Worm (Caenorhabditis elegans) whole organism, L3 larva: Measurements from ENCODE around the gene nlp-14.

Experiments used
- fkh-10 ChIP-seq: sonication (generic microtip); optimal IDR thresholded peaks from 2 replicates; lab custom pipeline; 2017; ENCODE audit warnings: missing biosample characterization, missing genetic modification reagents, missing genetic modification characterization
- lin-15B ChIP-seq: fragments of 150-350 bp; optimal IDR thresholded peaks from 2 replicates; lab custom pipeline; 2014; ENCODE audit warnings: missing biosample characterization, missing genetic modification characterization
- lin-39 ChIP-seq: fragments of 150-350 bp; optimal IDR thresholded peaks from 2 replicates; lab custom pipeline; 2018; ENCODE audit warnings: missing biosample characterization, missing genetic modification reagents, missing genetic modification characterization
- nfya-1 ChIP-seq: sonication (generic microtip); optimal IDR thresholded peaks from 2 replicates; lab custom pipeline; 2017; ENCODE audit warnings: missing genetic modification characterization, mild to moderate bottlenecking, missing compliant biosample characterization, antibody characterized with exemption, moderate library complexity; ENCODE audit not compliant: insufficient read depth
- nhr-12 ChIP-seq: fragments of 150-350 bp; optimal IDR thresholded peaks from 2 replicates; lab custom pipeline; 2014; ENCODE audit warnings: missing biosample characterization, missing genetic modification characterization

The nlp-14 gene

DNA sequence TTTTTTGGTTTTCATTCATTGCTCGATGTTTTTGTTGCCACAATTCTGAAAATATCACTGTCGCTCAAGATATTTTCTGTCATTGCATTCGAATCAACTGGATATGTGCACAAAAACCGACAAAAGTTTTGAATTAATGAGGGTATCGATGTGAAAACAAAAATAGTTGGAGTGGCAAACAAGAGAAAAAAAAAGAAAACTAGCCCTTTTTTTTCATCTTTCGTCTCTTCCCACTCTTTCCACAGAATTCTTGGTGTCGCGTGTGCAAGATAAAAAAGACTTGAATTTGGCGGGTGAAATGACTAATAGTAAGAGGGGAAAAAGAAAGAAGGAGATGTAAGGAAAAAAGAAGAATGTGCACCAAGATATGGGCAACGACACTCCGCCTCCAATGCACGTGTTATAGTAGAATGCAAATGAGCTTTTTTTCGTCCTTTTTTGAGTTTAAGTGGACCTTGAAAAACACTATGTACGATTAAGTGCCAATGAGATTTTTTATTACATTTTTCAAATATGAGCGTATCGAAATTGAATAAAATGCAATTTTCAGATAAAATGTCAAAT lies 50.0 kb downstream of the nlp-14 start, which contains the start of the genes ubc-22 and ubc-21:
Gene ubc-22, minus strand, starts transcription at position 51 of the 564 bp plus-strand sequence.
Gene ubc-21, plus strand, starts transcription at position 514 of the 564 bp plus-strand sequence.
- peak; percentile 58 for TF ChIP-seq nfya-1 (tag; lab: Kevin White, UChicago)
- no peak for TF ChIP-seq nhr-12 (tag; lab: Kevin White, UChicago)
- TF ChIP-seq lin-15B (tag; lab: Kevin White, UChicago), result peak; percentile 32
- no peak for TF ChIP-seq fkh-10 (GFP tag; lab: Kevin White, UChicago)
- peak; percentile 31 for TF ChIP-seq lin-39 (tag; lab: Kevin White, UChicago)
